Fruit fly (Drosophila melanogaster): ENCODE measurements around the gene CG2972.

dm6 chrX:10125629-10126028 lies 42.7 kb downstream of the CG2972 start:
- TF ChIP-seq usp (GFP tag; optimal IDR thresholded peaks at IDR 0.05) (no peak), sage (GFP tag; optimal IDR thresholded peaks at IDR 0.05) (no peak), tai (GFP tag; optimal IDR thresholded peaks at IDR 0.05) (no peak), Vsx2 (GFP tag; optimal IDR thresholded peaks at IDR 0.05; ENCODE audit: partially characterized antibody) (no peak), CG9705 (GFP tag; optimal IDR thresholded peaks at IDR 0.05) (no peak), jim (GFP tag; optimal IDR thresholded peaks at IDR 0.05) (no peak), Abd-B (GFP tag; optimal IDR thresholded peaks at IDR 0.05) (no peak)
